Comparison of ENCODE assay signal across 2 fruit fly cellular contexts in the genomic region with DNA sequence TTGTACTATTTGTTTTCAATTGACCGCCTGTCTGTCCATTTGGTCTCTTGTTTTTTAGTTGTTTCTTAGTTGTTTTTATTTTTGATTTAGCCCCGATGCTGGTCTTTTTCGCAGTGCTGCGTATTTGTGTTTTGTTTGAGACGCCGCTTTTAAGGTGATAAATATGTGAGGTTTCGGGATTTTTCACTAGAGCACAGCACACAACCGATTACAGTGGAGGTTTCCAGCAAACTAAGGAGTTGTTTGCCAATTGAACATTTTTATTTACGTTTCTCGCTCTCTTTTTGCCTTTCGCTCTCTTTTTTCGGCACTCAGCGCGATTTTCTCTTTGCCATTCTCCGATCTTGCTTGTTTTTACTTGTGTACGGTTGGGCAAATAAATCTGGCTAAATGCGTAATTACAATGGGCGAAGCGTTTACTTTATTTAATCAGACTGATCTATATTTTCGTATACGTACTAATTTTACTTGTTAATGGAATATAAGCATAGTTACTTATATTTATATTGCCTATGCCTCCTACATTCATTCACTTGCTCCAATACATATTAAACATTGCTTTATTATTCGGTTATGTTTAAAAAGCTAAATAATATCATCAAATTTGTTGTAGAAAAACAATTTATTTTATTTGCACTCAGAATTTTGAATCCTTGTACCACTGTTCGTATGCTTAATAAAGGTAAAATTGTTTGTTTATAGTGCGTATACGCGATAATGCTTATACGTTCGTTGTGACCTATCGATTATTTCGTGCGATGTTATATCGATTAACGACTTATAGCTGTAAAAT.
A peak's percentile ranks its signal among the peaks of the same experiment; 100 is the strongest.
TF ChIP-seq lines count a peak whose summit lies in the region.

A gene (minus strand): TSS at position 236 of the 793 bp plus-strand sequence.

TF ChIP-seq in whole organism, embryonic, 481 proteins besides CTCF, POLR2A, EP300 and RAD21 (continued from another document and continues in another):
- TF ChIP-seq unc-4 (GFP tag; IDR thresholded peaks at IDR 0.05; lab: Robert Waterston, UW; ENCODE audit: partially characterized antibody) (peak; percentile 89), CG5180 (GFP tag; optimal IDR thresholded peaks at IDR 0.05; lab: Kevin White, UChicago) (peak; percentile 71), CG2678 (tag; optimal IDR thresholded peaks at IDR 0.05; lab: Kevin White, UChicago) (peak; percentile 94), CG16815 (GFP tag; optimal IDR thresholded peaks at IDR 0.05; lab: Kevin White, UChicago) (peak; percentile 21), CG30431 (GFP tag; optimal IDR thresholded peaks at IDR 0.05; lab: Kevin White, UChicago) (no peak), CG34224 (GFP tag; IDR thresholded peaks at IDR 0.05; lab: Robert Waterston, UW; ENCODE audit: partially characterized antibody) (peak; percentile 95), CG15601 (tag; optimal IDR thresholded peaks at IDR 0.05; lab: Kevin White, UChicago) (peak; percentile 63), CG10321 (GFP tag; IDR thresholded peaks at IDR 0.05; lab: Robert Waterston, UW) (no peak), her (GFP tag; optimal IDR thresholded peaks at IDR 0.05; lab: Kevin White, UChicago) (no peak), Awh (GFP tag; IDR thresholded peaks at IDR 0.05; lab: Robert Waterston, UW) (peak; percentile 64; the same call in 1 of the 2 replicates), so (GFP tag; IDR thresholded peaks at IDR 0.05; lab: Robert Waterston, UW) (peak; percentile 82), CG17802 (tag; optimal IDR thresholded peaks at IDR 0.05; lab: Kevin White, UChicago) (no peak), CG13296 (GFP tag; optimal IDR thresholded peaks at IDR 0.05; lab: Kevin White, UChicago) (peak; percentile 95), Xrp1 (GFP tag; IDR thresholded peaks at IDR 0.05; lab: Robert Waterston, UW) (peak; percentile 77), CG18476 (GFP tag; optimal IDR thresholded peaks at IDR 0.05; lab: Kevin White, UChicago) (peak; percentile 67), Antp (GFP tag; optimal IDR thresholded peaks at IDR 0.05; lab: Kevin White, UChicago) (peak; percentile 22), CG12236 (GFP tag; optimal IDR thresholded peaks at IDR 0.05; lab: Kevin White, UChicago) (no peak), repo (GFP tag; optimal IDR thresholded peaks at IDR 0.05; lab: Kevin White, UChicago) (no peak), CG17328 (GFP tag; IDR thresholded peaks at IDR 0.05; lab: Robert Waterston, UW) (peak; percentile 62; the same call in 1 of the 2 replicates), sens (GFP tag; lab: Kevin White, UChicago) (peak; percentile 94), insv (GFP tag; optimal IDR thresholded peaks at IDR 0.05; lab: Kevin White, UChicago) (peak in 1 of 2 experiments; percentile 54), psq (GFP tag; optimal IDR thresholded peaks at IDR 0.05; lab: Kevin White, UChicago) (peak; percentile 47), vnd (GFP tag; IDR thresholded peaks at IDR 0.05; lab: Robert Waterston, UW; ENCODE audit: partially characterized antibody) (peak; percentile 83), abd-A (tag; optimal IDR thresholded peaks at IDR 0.05; lab: Kevin White, UChicago) (peak; percentile 94), CG33557 (GFP tag; optimal IDR thresholded peaks at IDR 0.05; lab: Kevin White, UChicago) (no peak), CG7271 (tag; optimal IDR thresholded peaks at IDR 0.05; lab: Kevin White, UChicago) (peak; percentile 58), Vsx1 (GFP tag; optimal IDR thresholded peaks at IDR 0.05; lab: Kevin White, UChicago) (peak; percentile 74), CG7786 (GFP tag; optimal IDR thresholded peaks at IDR 0.05; lab: Kevin White, UChicago) (peak; percentile 62), Ptx1 (GFP tag; IDR thresholded peaks at IDR 0.05; lab: Robert Waterston, UW) (peak; percentile 82), CG8388 (GFP tag; optimal IDR thresholded peaks at IDR 0.05; lab: Kevin White, UChicago) (peak; percentile 67), CG6654 (GFP tag; optimal IDR thresholded peaks at IDR 0.05; lab: Kevin White, UChicago) (peak; percentile 11), CG9817 (tag; optimal IDR thresholded peaks at IDR 0.05; lab: Kevin White, UChicago) (peak; percentile 76), Sry-δ (GFP tag; optimal IDR thresholded peaks at IDR 0.05; lab: Kevin White, UChicago) (peak; percentile 43), crc (GFP tag; optimal IDR thresholded peaks at IDR 0.05; lab: Kevin White, UChicago) (peak; percentile 44), Jarid2 (GFP tag; optimal IDR thresholded peaks at IDR 0.05; lab: Kevin White, UChicago) (peak; percentile 92), CG1024 (GFP tag; IDR thresholded peaks at IDR 0.05; lab: Robert Waterston, UW) (no peak), CG12299 (tag; optimal IDR thresholded peaks at IDR 0.05; lab: Kevin White, UChicago) (peak; percentile 85), CG30020 (tag; optimal IDR thresholded peaks at IDR 0.05; lab: Kevin White, UChicago) (peak; percentile 44), Atf-2 (GFP tag; optimal IDR thresholded peaks at IDR 0.05; lab: Kevin White, UChicago) (peak; percentile 22), CG8089 (GFP tag; optimal IDR thresholded peaks at IDR 0.05; lab: Kevin White, UChicago) (no peak), gfzf (GFP tag; optimal IDR thresholded peaks at IDR 0.05; lab: Kevin White, UChicago) (no peak), Taf1 (GFP tag; IDR thresholded peaks at IDR 0.05; lab: Robert Waterston, UW) (peak; percentile 57), CG6854 (GFP tag; optimal IDR thresholded peaks at IDR 0.05; lab: Kevin White, UChicago) (peak; percentile 92), lmd (GFP tag; IDR thresholded peaks at IDR 0.05; lab: Robert Waterston, UW) (peak; percentile 74), MESR4 (GFP tag; optimal IDR thresholded peaks at IDR 0.05; lab: Kevin White, UChicago) (no peak), CG4404 (GFP tag; IDR thresholded peaks at IDR 0.05; lab: Robert Waterston, UW) (no peak), CG10267 (tag; optimal IDR thresholded peaks at IDR 0.05; lab: Kevin White, UChicago) (peak; percentile 78), CG12219 (GFP tag; optimal IDR thresholded peaks at IDR 0.05; lab: Kevin White, UChicago) (peak; percentile 83), CG3407 (GFP tag; optimal IDR thresholded peaks at IDR 0.05; lab: Kevin White, UChicago) (peak; percentile 37), ftz-f1 (GFP tag; optimal IDR thresholded peaks at IDR 0.05; lab: Kevin White, UChicago) (no peak), ase (GFP tag; IDR thresholded peaks at IDR 0.05; lab: Robert Waterston, UW) (peak; percentile 55; the same call in 1 of the 3 replicates), CG13624 (GFP tag; optimal IDR thresholded peaks at IDR 0.05; lab: Kevin White, UChicago) (peak; percentile 95), lab (GFP tag; optimal IDR thresholded peaks at IDR 0.05; lab: Kevin White, UChicago) (peak; percentile 94), YL-1 (GFP tag; optimal IDR thresholded peaks at IDR 0.05; lab: Kevin White, UChicago) (peak; percentile 49), danr (GFP tag; IDR thresholded peaks at IDR 0.05; lab: Robert Waterston, UW) (peak; percentile 57; the same call in 1 of the 2 replicates), Opbp (GFP tag; IDR thresholded peaks at IDR 0.05; lab: Robert Waterston, UW; ENCODE audit: partially characterized antibody) (peak; percentile 89; the same call in 2 of the 3 replicates), Tbp (GFP tag; optimal IDR thresholded peaks at IDR 0.05; lab: Kevin White, UChicago) (no peak), gsb-n (tag; optimal IDR thresholded peaks at IDR 0.05; lab: Kevin White, UChicago) (peak; percentile 56), CG3838 (GFP tag; optimal IDR thresholded peaks at IDR 0.05; lab: Kevin White, UChicago) (peak; percentile 85), Dp (GFP tag; optimal IDR thresholded peaks at IDR 0.05; lab: Kevin White, UChicago) (no peak)

TF ChIP-seq in whole organism, prepupa, 60 proteins besides CTCF, POLR2A, EP300 and RAD21 (continued from another document):
- TF ChIP-seq CG11902 (GFP tag; optimal IDR thresholded peaks at IDR 0.05; lab: Kevin White, UChicago), result peak; percentile 31
- TF ChIP-seq Eip93F (GFP tag; optimal IDR thresholded peaks at IDR 0.05; lab: Kevin White, UChicago), result no peak
- peak; percentile 74 for TF ChIP-seq pdm3 (GFP tag; optimal IDR thresholded peaks at IDR 0.05; lab: Kevin White, UChicago)
- peak; percentile 79 for TF ChIP-seq acj6 (GFP tag; optimal IDR thresholded peaks at IDR 0.05; lab: Kevin White, UChicago)
- peak; percentile 83 for TF ChIP-seq CG3919 (GFP tag; optimal IDR thresholded peaks at IDR 0.05; lab: Kevin White, UChicago)
- TF ChIP-seq achi (GFP tag; optimal IDR thresholded peaks at IDR 0.05; lab: Kevin White, UChicago), result peak; percentile 85
- TF ChIP-seq dsx (GFP tag; optimal IDR thresholded peaks at IDR 0.05; lab: Kevin White, UChicago; ENCODE audit: poor library complexity, severe bottlenecking), result peak; percentile 76
- TF ChIP-seq Hr39 (GFP tag; optimal IDR thresholded peaks at IDR 0.05; lab: Kevin White, UChicago), result peak; percentile 55
- TF ChIP-seq CG6854 (GFP tag; optimal IDR thresholded peaks at IDR 0.05; lab: Kevin White, UChicago), result peak; percentile 6
- TF ChIP-seq CG4318 (GFP tag; optimal IDR thresholded peaks at IDR 0.05; lab: Kevin White, UChicago), result peak; percentile 65
- peak; percentile 70 for TF ChIP-seq CG10669 (GFP tag; optimal IDR thresholded peaks at IDR 0.05; lab: Kevin White, UChicago)
- TF ChIP-seq spab (GFP tag; optimal IDR thresholded peaks at IDR 0.05; lab: Kevin White, UChicago), result peak; percentile 53
- peak; percentile 75 for TF ChIP-seq CG8319 (GFP tag; optimal IDR thresholded peaks at IDR 0.05; lab: Kevin White, UChicago)
